Worm (Caenorhabditis elegans): ENCODE measurements around the gene F14H12.3.
"Not testable (repeated sequence)": the region's sequence is repeated elsewhere in the genome, so short reads cannot be mapped to it uniquely, and the experiment has no call there.

Gene F14H12.3

DNA sequence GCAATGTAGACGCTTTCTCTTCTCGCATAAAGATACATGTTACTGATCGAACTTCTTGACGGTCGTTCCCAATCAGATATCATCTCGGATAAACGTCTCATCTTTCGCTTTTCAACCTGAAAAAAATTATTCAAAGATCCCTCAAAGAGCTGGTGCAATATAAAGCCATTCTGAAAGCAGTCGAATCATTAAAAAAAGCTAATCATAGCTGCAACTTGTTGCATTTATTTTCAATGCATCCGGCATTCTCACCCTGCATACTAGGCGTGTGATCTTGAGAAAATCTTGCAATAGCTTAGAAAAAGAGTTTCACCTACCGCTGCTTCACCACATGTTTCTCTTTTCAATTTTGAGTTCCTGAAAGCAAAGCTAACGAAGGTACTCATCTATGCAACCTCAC lies 11.7 kb upstream of the F14H12.3 start, which contains the start of gene C24A8.6:
Gene C24A8.6, minus strand, starts transcription at position 101 of the 400 bp plus-strand sequence.
- TF ChIP-seq daf-16 (GFP tag; optimal IDR thresholded peaks at IDR 0.05); daf-16 (tag; optimal IDR thresholded peaks at IDR 0.05); mxl-3 (GFP tag; optimal IDR thresholded peaks at IDR 0.05); spr-3 (GFP tag; optimal IDR thresholded peaks at IDR 0.05): not testable (repeated sequence)

DNA sequence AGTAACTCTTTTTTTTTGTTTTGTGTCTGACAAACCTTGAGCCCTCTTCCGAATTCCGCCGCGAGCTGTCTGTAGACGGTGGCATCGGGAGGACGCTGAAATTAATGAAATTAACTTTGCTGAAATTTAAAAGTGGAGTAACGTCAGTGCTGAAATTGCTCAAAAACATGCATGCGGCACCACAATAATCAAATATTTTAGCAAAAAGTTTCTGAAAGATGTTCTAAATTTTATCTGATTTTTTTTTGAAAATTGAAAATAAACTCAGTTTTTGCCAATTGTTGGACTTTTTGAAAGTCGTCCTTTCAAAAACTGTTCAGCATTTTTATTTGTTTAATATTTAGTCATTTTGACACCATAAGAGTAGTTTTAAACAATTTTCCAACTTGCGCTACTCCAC lies 8.1 kb upstream of the F14H12.3 start, which contains the start of gene cst-2:
Gene cst-2, minus strand, starts transcription at position 101 of the 400 bp plus-strand sequence.
- TF ChIP-seq madf-9 (GFP tag; conservative IDR thresholded peaks at IDR 0.05); T20F7.1 (GFP tag; optimal IDR thresholded peaks at IDR 0.05); nhr-6 (tag; optimal IDR thresholded peaks at IDR 0.05): not testable (repeated sequence)

DNA sequence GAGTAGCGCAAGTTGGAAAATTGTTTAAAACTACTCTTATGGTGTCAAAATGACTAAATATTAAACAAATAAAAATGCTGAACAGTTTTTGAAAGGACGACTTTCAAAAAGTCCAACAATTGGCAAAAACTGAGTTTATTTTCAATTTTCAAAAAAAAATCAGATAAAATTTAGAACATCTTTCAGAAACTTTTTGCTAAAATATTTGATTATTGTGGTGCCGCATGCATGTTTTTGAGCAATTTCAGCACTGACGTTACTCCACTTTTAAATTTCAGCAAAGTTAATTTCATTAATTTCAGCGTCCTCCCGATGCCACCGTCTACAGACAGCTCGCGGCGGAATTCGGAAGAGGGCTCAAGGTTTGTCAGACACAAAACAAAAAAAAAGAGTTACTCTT lies 4.7 kb upstream of the F14H12.3 start, which contains the start of gene cst-1:
Gene cst-1, plus strand, starts transcription at position 301 of the 400 bp plus-strand sequence.
- not testable (repeated sequence) for TF ChIP-seq lin-15B (tag; optimal IDR thresholded peaks at IDR 0.05); unc-62 (GFP tag; optimal IDR thresholded peaks at IDR 0.05 in 1 of 2); unc-62 (tag; optimal IDR thresholded peaks at IDR 0.05); hlh-30 (tag; optimal IDR thresholded peaks at IDR 0.05; ENCODE audit: insufficient read depth)

DNA sequence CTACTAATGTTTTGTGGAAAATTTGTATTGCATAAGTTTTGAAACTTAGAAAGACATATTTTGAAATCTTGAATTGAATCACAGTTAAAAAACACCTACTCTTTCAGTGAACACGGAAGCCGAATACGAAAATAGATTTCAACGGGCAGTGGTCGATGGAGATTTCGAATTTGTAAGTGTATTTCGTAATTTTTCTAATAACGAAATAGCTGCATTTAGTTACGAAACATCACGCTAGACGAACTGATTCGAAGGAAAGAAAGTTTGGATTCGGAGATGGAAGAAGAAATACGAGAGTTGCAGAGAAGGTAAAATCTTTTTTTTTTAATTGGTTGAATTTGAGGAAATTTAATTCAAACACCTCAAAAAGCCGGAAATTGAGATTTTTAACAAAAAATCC lies 1.3 kb upstream of the F14H12.3 start:
- TF ChIP-seq madf-9 (GFP tag; conservative IDR thresholded peaks at IDR 0.05) (no peak), zip-2 (tag; optimal IDR thresholded peaks at IDR 0.05) (no peak), vab-7 (GFP tag; IDR thresholded peaks at IDR 0.05) (no peak), daf-19 (GFP tag; conservative IDR thresholded peaks at IDR 0.05) (no peak), unc-39 (tag; optimal IDR thresholded peaks at IDR 0.05) (no peak), Y5F2A.4 (GFP tag; optimal IDR thresholded peaks at IDR 0.05) (no peak), unc-62 (GFP tag; optimal IDR thresholded peaks at IDR 0.05 in 1 of 2) (no peak), unc-62 (tag; optimal IDR thresholded peaks at IDR 0.05) (no peak), Y105C5A.15 (GFP tag; IDR thresholded peaks at IDR 0.05) (no peak), fkh-10 (GFP tag; optimal IDR thresholded peaks at IDR 0.05) (no peak), dpl-1 (GFP tag; optimal IDR thresholded peaks at IDR 0.05) (no peak), duxl-1 (tag; optimal IDR thresholded peaks at IDR 0.05; ENCODE audit: poor library complexity) (no peak), lin-15B (tag; optimal IDR thresholded peaks at IDR 0.05) (no peak), zfp-2 (tag; optimal IDR thresholded peaks at IDR 0.05) (no peak), mxl-3 (GFP tag; optimal IDR thresholded peaks at IDR 0.05) (no peak), mes-2 (tag; optimal IDR thresholded peaks at IDR 0.05; ENCODE audit: poor library complexity, severe bottlenecking) (no peak)

DNA sequence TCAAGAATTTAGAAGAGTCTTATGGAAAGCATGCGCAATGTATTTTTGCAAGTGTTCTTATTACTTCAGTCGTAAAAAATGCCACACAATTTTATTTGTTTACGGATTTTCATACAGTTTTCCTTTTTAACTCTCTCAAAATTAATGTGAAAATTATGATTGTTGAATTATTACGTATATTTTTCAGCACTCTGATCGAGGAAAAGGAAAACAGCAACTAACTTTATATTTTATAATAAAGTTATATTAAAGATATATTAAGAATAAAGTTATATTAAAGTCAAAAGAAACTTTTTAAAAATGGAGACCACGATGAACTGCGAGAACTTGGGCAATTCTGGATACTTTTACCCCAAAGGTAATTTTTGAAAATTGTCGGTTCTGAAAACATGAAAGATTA lies 6.2 kb downstream of the F14H12.3 start, which contains the start of gene F14H12.2:
Gene F14H12.2, plus strand, starts transcription at position 301 of the 400 bp plus-strand sequence.
- TF ChIP-seq hmg-1.1 (GFP tag; IDR thresholded peaks at IDR 0.05) (no peak), mxl-2 (GFP tag; conservative IDR thresholded peaks at IDR 0.05) (no peak), daf-16 (GFP tag; optimal IDR thresholded peaks at IDR 0.05) (no peak), daf-16 (tag; optimal IDR thresholded peaks at IDR 0.05) (no peak), lir-3 (tag; optimal IDR thresholded peaks at IDR 0.05) (no peak), hlh-30 (tag; optimal IDR thresholded peaks at IDR 0.05; ENCODE audit: insufficient read depth) (no peak), lin-38 (GFP tag; IDR thresholded peaks at IDR 0.05) (no peak), lin-29 (GFP tag; IDR thresholded peaks at IDR 0.05) (no peak), daf-12 (tag; optimal IDR thresholded peaks at IDR 0.05) (no peak), ZK546.5 (tag; optimal IDR thresholded peaks at IDR 0.05) (no peak), ceh-28 (tag; optimal IDR thresholded peaks at IDR 0.05) (no peak), zfp-3 (GFP tag; conservative IDR thresholded peaks at IDR 0.05) (no peak), Y5F2A.4 (GFP tag; optimal IDR thresholded peaks at IDR 0.05) (no peak), lin-1 (GFP tag; IDR thresholded peaks at IDR 0.05) (no peak), Y75B8A.6 (GFP tag; IDR thresholded peaks at IDR 0.05) (no peak), daf-19 (GFP tag; conservative IDR thresholded peaks at IDR 0.05) (no peak), nhr-237 (tag; optimal IDR thresholded peaks at IDR 0.05) (no peak), D1046.2 (GFP tag; IDR thresholded peaks at IDR 0.05) (no peak)
